Worm (Caenorhabditis elegans): Measurements from ENCODE around the gene T03D8.6.

Gene T03D8.6

ce11 chrV:20779707-20780346, 40.3 kb downstream of the T03D8.6 start (continued):
- TF ChIP-seq ces-1 (GFP tag; optimal IDR thresholded peaks at IDR 0.05) (no peak), snu-23 (GFP tag; optimal IDR thresholded peaks at IDR 0.05) (no peak), dsc-1 (tag; optimal IDR thresholded peaks at IDR 0.05) (peak; percentile 80), egl-27 (tag; optimal IDR thresholded peaks at IDR 0.05) (no peak), lin-15B (tag; optimal IDR thresholded peaks at IDR 0.05) (no peak), elt-3 (tag; optimal IDR thresholded peaks at IDR 0.05) (no peak), lin-13 (GFP tag; optimal IDR thresholded peaks at IDR 0.05) (no peak), jun-1 (tag; optimal IDR thresholded peaks at IDR 0.05) (no peak), aly-2 (tag; optimal IDR thresholded peaks at IDR 0.05) (no peak), lin-39 (tag; optimal IDR thresholded peaks at IDR 0.05) (no peak), rnt-1 (tag; optimal IDR thresholded peaks at IDR 0.05) (peak; percentile 58), mdl-1 (tag; optimal IDR thresholded peaks at IDR 0.05) (no peak)

- no peak for TF ChIP-seq unc-86 (tag; optimal IDR thresholded peaks at IDR 0.05)
- TF ChIP-seq ceh-82 (tag; optimal IDR thresholded peaks at IDR 0.05): no peak
- peak; percentile 2 for TF ChIP-seq elt-2 (tag; optimal IDR thresholded peaks at IDR 0.05)
- no peak for TF ChIP-seq fkh-10 (GFP tag; optimal IDR thresholded peaks at IDR 0.05)
- TF ChIP-seq blmp-1 (tag; optimal IDR thresholded peaks at IDR 0.05): peak; percentile 58
- TF ChIP-seq nhr-71 (tag; optimal IDR thresholded peaks at IDR 0.05): no peak
- TF ChIP-seq unc-30 (tag; optimal IDR thresholded peaks at IDR 0.05): no peak
- no peak for TF ChIP-seq tbx-2 (tag; optimal IDR thresholded peaks at IDR 0.05)
- TF ChIP-seq skn-1 (tag; optimal IDR thresholded peaks at IDR 0.05): peak; percentile 6
- TF ChIP-seq ceh-88 (GFP tag; IDR thresholded peaks at IDR 0.05): no peak
- TF ChIP-seq ama-1 (optimal IDR thresholded peaks at IDR 0.05): no peak
- no peak for TF ChIP-seq aha-1 (tag; optimal IDR thresholded peaks at IDR 0.05)
- TF ChIP-seq nhr-77 (tag; optimal IDR thresholded peaks at IDR 0.05): no peak
- no peak for TF ChIP-seq zip-4 (GFP tag; optimal IDR thresholded peaks at IDR 0.05)
- peak in 1 of 2 experiments; percentile 23 for TF ChIP-seq lin-35 (GFP tag; optimal IDR thresholded peaks at IDR 0.05)
- TF ChIP-seq mep-1 (tag; optimal IDR thresholded peaks at IDR 0.05): peak; percentile 21
- TF ChIP-seq ztf-4 (tag; optimal IDR thresholded peaks at IDR 0.05): peak; percentile 32
- no peak for TF ChIP-seq lin-13 (GFP tag; optimal IDR thresholded peaks at IDR 0.05)
- no peak for TF ChIP-seq dpl-1 (GFP tag; optimal IDR thresholded peaks at IDR 0.05)
- TF ChIP-seq unc-62 (GFP tag; optimal IDR thresholded peaks at IDR 0.05): no peak
- TF ChIP-seq lsy-2 (tag; optimal IDR thresholded peaks at IDR 0.05): no peak
- TF ChIP-seq efl-1 (optimal IDR thresholded peaks at IDR 0.05): no peak
- TF ChIP-seq efl-1 (GFP tag; optimal IDR thresholded peaks at IDR 0.05 in 1 of 2): no peak
- TF ChIP-seq elt-3 (tag; optimal IDR thresholded peaks at IDR 0.05): peak in 2 of 6 experiments; percentile 9 to 50
- TF ChIP-seq aly-2 (tag; optimal IDR thresholded peaks at IDR 0.05): no peak
- TF ChIP-seq C34B4.2 (tag; optimal IDR thresholded peaks at IDR 0.05): no peak
- no peak for TF ChIP-seq swsn-7 (tag; optimal IDR thresholded peaks at IDR 0.05)
- TF ChIP-seq snpc-4 (tag; optimal IDR thresholded peaks at IDR 0.05): no peak
- no peak for TF ChIP-seq zag-1 (tag; optimal IDR thresholded peaks at IDR 0.05)
- no peak for TF ChIP-seq efl-3 (GFP tag; optimal IDR thresholded peaks at IDR 0.05)
These were observed 41.2 kb downstream of the T03D8.6 start for ce11 chrV:20778886-20779285.

- TF ChIP-seq fkh-10 (GFP tag; optimal IDR thresholded peaks at IDR 0.05) (peak; percentile 98), lin-13 (GFP tag; optimal IDR thresholded peaks at IDR 0.05) (peak; percentile 95), Y116A8C.19 (tag; optimal IDR thresholded peaks at IDR 0.05; ENCODE audit: borderline replicate concordance) (peak; percentile 41), tbx-2 (tag; optimal IDR thresholded peaks at IDR 0.05) (peak; percentile 99), mep-1 (tag; optimal IDR thresholded peaks at IDR 0.05) (peak; percentile 98), skn-1 (tag; optimal IDR thresholded peaks at IDR 0.05) (peak; percentile 94), lin-14 (GFP tag; optimal IDR thresholded peaks at IDR 0.05) (peak; percentile 100), fkh-8 (tag; optimal IDR thresholded peaks at IDR 0.05) (peak; percentile 100), nhr-11 (tag; optimal IDR thresholded peaks at IDR 0.05) (peak; percentile 93), nhr-84 (tag; optimal IDR thresholded peaks at IDR 0.05) (no peak), C34B4.2 (tag; optimal IDR thresholded peaks at IDR 0.05) (peak; percentile 58), pqm-1 (tag; optimal IDR thresholded peaks at IDR 0.05) (peak; percentile 90), unc-86 (tag; optimal IDR thresholded peaks at IDR 0.05) (peak; percentile 99), efl-3 (GFP tag; optimal IDR thresholded peaks at IDR 0.05) (peak; percentile 58), nhr-28 (tag; optimal IDR thresholded peaks at IDR 0.05) (no peak), jun-1 (tag; optimal IDR thresholded peaks at IDR 0.05) (peak; percentile 96), ztf-4 (tag; optimal IDR thresholded peaks at IDR 0.05) (peak; percentile 97), sup-37 (GFP tag; optimal IDR thresholded peaks at IDR 0.05) (peak; percentile 95), unc-30 (tag; optimal IDR thresholded peaks at IDR 0.05) (peak; percentile 58), ceh-90 (tag; optimal IDR thresholded peaks at IDR 0.05) (no peak), ztf-11 (tag; optimal IDR thresholded peaks at IDR 0.05) (peak in 1 of 2 experiments; percentile 95), sptf-1 (tag; optimal IDR thresholded peaks at IDR 0.05) (no peak), snu-23 (GFP tag; optimal IDR thresholded peaks at IDR 0.05) (peak; percentile 100)
These were observed 41.9 kb downstream of the T03D8.6 start for ce11 chrV:20778257-20778697.
